Worm (Caenorhabditis elegans) whole organism, mixed stage, embryonic: ENCODE data around the gene prk-1.

Experiments used
- M03D4.4 ChIP-seq: sonication (generic microtip); optimal IDR thresholded peaks from 2 replicates; lab custom pipeline; 2017; ENCODE audit warnings: mild to moderate bottlenecking, missing genetic modification characterization, missing compliant biosample characterization
- blmp-1 ChIP-seq: fragments of 150-350 bp; optimal IDR thresholded peaks from 2 replicates; lab custom pipeline; 2014; ENCODE audit warnings: missing biosample characterization, missing genetic modification characterization
- ceh-39 ChIP-seq: fragments of 150-350 bp; optimal IDR thresholded peaks from 2 replicates; lab custom pipeline; 2014; ENCODE audit warnings: missing biosample characterization, missing genetic modification characterization
- ceh-43 ChIP-seq: fragments of 200-800 bp; sonication (Bioruptor generic); optimal IDR thresholded peaks from 2 replicates; lab custom pipeline; 2018; ENCODE audit warnings: mild to moderate bottlenecking, missing genetic modification characterization, moderate library complexity, missing compliant biosample characterization
- ceh-83 ChIP-seq: fragments of 200-800 bp; sonication (Bioruptor generic); optimal IDR thresholded peaks from 2 replicates; lab custom pipeline; 2018; ENCODE audit warnings: mild to moderate bottlenecking, missing genetic modification characterization, missing compliant biosample characterization
- ces-1 ChIP-seq: fragments of 150-350 bp; optimal IDR thresholded peaks from 2 replicates; lab custom pipeline; 2014; ENCODE audit warnings: missing biosample characterization, missing genetic modification reagents, missing genetic modification characterization
- cnd-1 ChIP-seq: fragments of 200-800 bp; sonication (Bioruptor generic); optimal IDR thresholded peaks from 2 replicates; lab custom pipeline; 2018; ENCODE audit warnings: mild to moderate bottlenecking, missing genetic modification characterization, missing compliant biosample characterization
- drap-1 ChIP-seq: fragments of 200-800 bp; sonication (Bioruptor generic); optimal IDR thresholded peaks from 3 replicates; lab custom pipeline; 2018; ENCODE audit warnings: mild to moderate bottlenecking, missing genetic modification characterization, missing compliant biosample characterization
- elt-3 ChIP-seq: fragments of 150-350 bp; optimal IDR thresholded peaks from 2 replicates; lab custom pipeline; 2014; ENCODE audit warnings: missing biosample characterization, missing genetic modification characterization
- flh-1 ChIP-seq: fragments of 200-800 bp; sonication (Bioruptor generic); optimal IDR thresholded peaks from 2 replicates; lab custom pipeline; 2018; ENCODE audit warnings: mild to moderate bottlenecking, missing genetic modification characterization, moderate library complexity, missing compliant biosample characterization
- ham-2 ChIP-seq: fragments of 200-800 bp; sonication (Bioruptor generic); optimal IDR thresholded peaks from 2 replicates; lab custom pipeline; 2018; ENCODE audit warnings: mild to moderate bottlenecking, missing genetic modification characterization, missing compliant biosample characterization
- hlh-1 ChIP-seq: fragments of 150-350 bp; optimal IDR thresholded peaks from 2 replicates; lab custom pipeline; 2014; ENCODE audit warnings: missing biosample characterization, missing genetic modification reagents, missing genetic modification characterization
- lin-13 ChIP-seq: fragments of 150-350 bp; optimal IDR thresholded peaks from 2 replicates; lab custom pipeline; 2014; ENCODE audit warnings: missing biosample characterization, missing genetic modification characterization
- lin-32 ChIP-seq: fragments of 200-800 bp; sonication (Bioruptor generic); optimal IDR thresholded peaks from 2 replicates; lab custom pipeline; 2018; ENCODE audit warnings: mild to moderate bottlenecking, missing genetic modification characterization, missing compliant biosample characterization
- lsy-2 ChIP-seq: fragments of 150-350 bp; optimal IDR thresholded peaks from 2 replicates; lab custom pipeline; 2014; ENCODE audit warnings: missing biosample characterization, missing genetic modification characterization
- mab-5 ChIP-seq: fragments of 150-350 bp; optimal IDR thresholded peaks from 2 replicates; lab custom pipeline; 2014; ENCODE audit warnings: missing biosample characterization, missing genetic modification characterization
- mep-1 ChIP-seq: fragments of 150-350 bp; optimal IDR thresholded peaks from 2 replicates; lab custom pipeline; 2017; ENCODE audit warnings: missing biosample characterization, missing genetic modification reagents, missing genetic modification characterization, inconsistent platforms
- nhr-12 ChIP-seq: fragments of 150-350 bp; optimal IDR thresholded peaks from 2 replicates; lab custom pipeline; 2014; ENCODE audit warnings: missing biosample characterization, missing genetic modification characterization
- nhr-237 ChIP-seq: fragments of 150-350 bp; optimal IDR thresholded peaks from 2 replicates; lab custom pipeline; 2014; ENCODE audit warnings: missing biosample characterization, missing genetic modification characterization
- nhr-28 ChIP-seq: fragments of 150-350 bp; optimal IDR thresholded peaks from 2 replicates; lab custom pipeline; 2014; ENCODE audit warnings: missing biosample characterization, missing genetic modification characterization
- pha-4 ChIP-seq: fragments of 150-350 bp; optimal IDR thresholded peaks from 2 replicates; lab custom pipeline; 2018; ENCODE audit warnings: missing biosample characterization, missing genetic modification reagents, missing genetic modification characterization
- sem-2 ChIP-seq: fragments of 200-800 bp; sonication (Bioruptor generic); optimal IDR thresholded peaks from 2 replicates; lab custom pipeline; 2018; ENCODE audit warnings: mild to moderate bottlenecking, missing genetic modification characterization, missing compliant biosample characterization
- sptf-1 ChIP-seq: sonication (generic microtip); optimal IDR thresholded peaks from 2 replicates; lab custom pipeline; 2017; ENCODE audit warnings: mild to moderate bottlenecking, missing genetic modification characterization, moderate library complexity, missing compliant biosample characterization
- tbx-8 ChIP-seq: fragments of 200-800 bp; sonication (Bioruptor generic); optimal IDR thresholded peaks from 2 replicates; lab custom pipeline; 2018; ENCODE audit warnings: mild to moderate bottlenecking, missing genetic modification characterization, moderate library complexity, missing compliant biosample characterization
- unc-120 ChIP-seq: sonication (generic microtip); optimal IDR thresholded peaks from 2 replicates; lab custom pipeline; 2017; ENCODE audit warnings: missing genetic modification characterization, missing compliant biosample characterization; ENCODE audit not compliant: poor library complexity, severe bottlenecking
- unc-39 ChIP-seq: fragments of 150-350 bp; optimal IDR thresholded peaks from 2 replicates; lab custom pipeline; 2014; ENCODE audit warnings: missing biosample characterization, missing genetic modification characterization
- unc-62 ChIP-seq: fragments of 150-350 bp; optimal IDR thresholded peaks from 2 replicates; lab custom pipeline; 2014; ENCODE audit warnings: missing biosample characterization, missing genetic modification reagents, missing genetic modification characterization
- ztf-11 ChIP-seq: fragments of 150-350 bp; optimal IDR thresholded peaks from 2 replicates; lab custom pipeline; 2014; ENCODE audit warnings: missing biosample characterization, missing genetic modification characterization

The prk-1 gene

ce11 chrIII:6989900-6990299 is at the start of gene prk-1:
TSS of gene prk-1 (plus strand) at chrIII:6990168.
- TF ChIP-seq flh-1 (GFP tag; lab: Kevin White, UChicago): no peak
- TF ChIP-seq M03D4.4 (tag; lab: Kevin White, UChicago): no peak
- no peak for TF ChIP-seq ceh-39
- no peak for TF ChIP-seq ham-2 (GFP tag; lab: Kevin White, UChicago)
- no peak for TF ChIP-seq drap-1 (GFP tag; lab: Kevin White, UChicago)
- no peak for TF ChIP-seq mab-5 (tag; lab: Kevin White, UChicago)
- no peak for TF ChIP-seq ceh-43 (GFP tag; lab: Kevin White, UChicago)
- TF ChIP-seq pha-4: no peak
- no peak for TF ChIP-seq lin-32 (GFP tag; lab: Kevin White, UChicago)
- no peak for TF ChIP-seq cnd-1 (tag; lab: Kevin White, UChicago)
- TF ChIP-seq sem-2: no peak
- TF ChIP-seq mep-1: no peak
- no peak for TF ChIP-seq unc-62 (GFP tag; lab: Kevin White, UChicago)
- TF ChIP-seq ceh-83 (GFP tag; lab: Kevin White, UChicago): no peak
- TF ChIP-seq nhr-12: no peak

DNA sequence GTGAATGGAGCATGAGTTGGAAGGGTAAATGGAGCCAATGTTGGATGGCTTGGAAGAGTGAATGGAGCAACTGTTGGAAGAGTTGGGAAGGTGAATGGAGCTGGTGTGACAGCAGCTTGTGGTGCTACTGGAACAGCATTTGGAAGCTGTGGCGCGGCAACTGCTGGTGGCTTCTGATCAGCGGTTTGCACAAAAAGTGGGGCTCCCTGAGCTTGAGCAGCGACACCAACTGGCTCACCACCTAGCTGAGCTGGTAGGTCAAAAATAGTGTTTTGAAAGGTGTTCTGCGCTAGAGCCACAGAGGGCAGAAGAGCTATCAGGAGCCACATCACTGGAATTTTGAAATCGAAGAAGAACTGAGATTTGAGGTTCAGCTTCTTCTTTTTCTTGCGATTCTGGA is 44.6 kb upstream of the prk-1 start:
- TF ChIP-seq lin-32 (GFP tag; lab: Kevin White, UChicago) (no peak), blmp-1 (tag; lab: Kevin White, UChicago) (no peak), lin-13 (no peak), ceh-83 (GFP tag; lab: Kevin White, UChicago) (no peak), nhr-12 (no peak), drap-1 (GFP tag; lab: Kevin White, UChicago) (no peak), M03D4.4 (tag; lab: Kevin White, UChicago) (no peak), mep-1 (no peak), ztf-11 (tag; lab: Kevin White, UChicago) (no peak), unc-39 (tag; lab: Kevin White, UChicago) (no peak)

- TF ChIP-seq M03D4.4 (tag; lab: Kevin White, UChicago): no peak
- no peak for TF ChIP-seq tbx-8 (GFP tag; lab: Kevin White, UChicago)
- no peak for TF ChIP-seq nhr-28 (tag; lab: Kevin White, UChicago)
- TF ChIP-seq lin-13: no peak
- no peak for TF ChIP-seq nhr-12
- TF ChIP-seq blmp-1 (tag; lab: Kevin White, UChicago): no peak
- no peak for TF ChIP-seq nhr-237 (tag; lab: Kevin White, UChicago)
- no peak for TF ChIP-seq lin-32 (GFP tag; lab: Kevin White, UChicago)
- no peak for TF ChIP-seq mep-1
- TF ChIP-seq ces-1 (GFP tag; lab: Kevin White, UChicago): no peak
Observed at ce11 chrIII:6945747-6946146, 44.2 kb upstream of the prk-1 start, which contains the start of gene abu-13. TSS of gene abu-13 (minus strand) at chrIII:6945898.

DNA sequence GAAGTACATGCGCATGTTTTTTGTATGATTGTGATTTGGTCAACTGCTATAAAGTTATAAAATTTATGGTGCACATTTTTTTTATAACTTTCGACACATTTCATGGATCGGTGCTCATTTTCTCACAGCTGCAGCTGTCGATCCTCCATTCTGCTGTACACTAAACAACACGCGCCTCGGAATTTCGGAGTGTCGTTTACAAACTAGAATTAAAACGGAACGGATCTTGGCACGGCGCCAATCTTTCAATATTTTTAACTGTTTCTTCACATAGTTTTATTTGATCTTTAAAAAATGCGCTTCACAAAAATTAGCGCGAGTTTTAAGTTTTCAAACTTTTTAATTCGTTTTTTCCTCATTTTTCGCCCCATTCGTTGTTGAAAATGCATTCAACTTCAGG is 43.6 kb upstream of the prk-1 start, which contains the start of gene let-711:
let-711 (plus strand) TSS at position 337 of the 400 bp plus-strand sequence.
- TF ChIP-seq hlh-1: peak; percentile 58
- no peak for TF ChIP-seq flh-1 (GFP tag; lab: Kevin White, UChicago)
- TF ChIP-seq, all 35 proteins: peak for 1

ce11 chrIII:6947896-6948295 is 42.1 kb upstream of the prk-1 start:
- TF ChIP-seq unc-120 (tag; lab: Kevin White, UChicago) (peak; percentile 53), nhr-12 (no peak), cnd-1 (tag; lab: Kevin White, UChicago) (no peak), hlh-1 (peak; percentile 77), ztf-11 (tag; lab: Kevin White, UChicago) (no peak), M03D4.4 (tag; lab: Kevin White, UChicago) (peak; percentile 22), lin-13 (no peak)

DNA sequence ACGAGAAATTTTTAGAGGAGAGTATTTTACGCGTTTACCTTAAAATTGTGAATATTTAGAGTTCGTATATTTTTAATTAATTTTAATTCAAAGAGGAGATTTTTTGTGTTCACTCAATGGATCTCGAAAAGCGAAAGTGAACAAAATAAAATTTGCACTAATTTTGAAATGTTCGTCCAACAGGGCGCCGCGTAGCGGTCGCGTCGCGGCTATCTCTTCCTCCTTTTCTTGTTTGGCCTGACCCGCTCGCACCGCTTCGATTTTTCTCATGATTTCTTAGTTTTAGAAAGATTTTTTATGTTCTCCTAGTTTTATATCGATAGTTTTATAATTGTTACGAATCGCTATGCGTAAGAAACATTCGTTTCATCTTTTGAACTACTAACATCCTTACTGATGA is 38.5 kb upstream of the prk-1 start:
- TF ChIP-seq unc-39 (tag; lab: Kevin White, UChicago) (no peak), blmp-1 (tag; lab: Kevin White, UChicago) (peak; percentile 47), lsy-2 (tag; lab: Kevin White, UChicago) (no peak), drap-1 (GFP tag; lab: Kevin White, UChicago) (no peak), sptf-1 (tag; lab: Kevin White, UChicago) (no peak), nhr-12 (no peak), M03D4.4 (tag; lab: Kevin White, UChicago) (no peak), elt-3 (tag; lab: Kevin White, UChicago) (no peak), ceh-83 (GFP tag; lab: Kevin White, UChicago) (no peak), unc-62 (GFP tag; lab: Kevin White, UChicago) (no peak), nhr-28 (tag; lab: Kevin White, UChicago) (no peak), nhr-237 (tag; lab: Kevin White, UChicago) (peak; percentile 13)
